Fruit fly (Drosophila melanogaster): ENCODE data around the gene sni.

- TF ChIP-seq CG17806 (tag; optimal IDR thresholded peaks at IDR 0.05) (peak; percentile 29), Pif1A (GFP tag; optimal IDR thresholded peaks at IDR 0.05) (peak; percentile 46), EcR (GFP tag; optimal IDR thresholded peaks at IDR 0.05) (no peak), CG34367 (tag; optimal IDR thresholded peaks at IDR 0.05) (peak; percentile 4), CG10348 (GFP tag; IDR thresholded peaks at IDR 0.05) (no peak), CG12605 (GFP tag; IDR thresholded peaks at IDR 0.05) (peak; percentile 25; the same call in 1 of the 2 replicates), gl (tag; optimal IDR thresholded peaks at IDR 0.05) (peak; percentile 14)
Measured at dm6 chrX:8243966-8244895, at the start of gene sni.
